Worm (Caenorhabditis elegans) whole organism, L2 larva: ENCODE data around the gene H38K22.9.

Experiments used
- C34F6.9 ChIP-seq: fragments of 150-350 bp; optimal IDR thresholded peaks from 2 replicates; lab custom pipeline; 2014; ENCODE audit warnings: missing biosample characterization, missing genetic modification characterization
- F13H6.1 ChIP-seq: sonication (generic microtip); optimal IDR thresholded peaks from 2 replicates; lab custom pipeline; 2016; ENCODE audit warnings: missing genetic modification characterization, missing compliant biosample characterization
- R02D3.7 ChIP-seq: fragments of 150-350 bp; optimal IDR thresholded peaks from 2 replicates; lab custom pipeline; 2014; ENCODE audit warnings: missing biosample characterization, missing genetic modification characterization
- Y55F3AM.14 ChIP-seq: fragments of 200-800 bp; sonication (Bioruptor generic); optimal IDR thresholded peaks from 2 replicates; lab custom pipeline; 2018; ENCODE audit warnings: mild to moderate bottlenecking, missing genetic modification characterization, missing compliant biosample characterization
- ZK546.5 ChIP-seq: sonication (generic microtip); optimal IDR thresholded peaks from 2 replicates; lab custom pipeline; 2017; ENCODE audit warnings: missing biosample characterization, missing genetic modification characterization
- alr-1 ChIP-seq: fragments of 150-350 bp; optimal IDR thresholded peaks from 2 replicates; lab custom pipeline; 2014; ENCODE audit warnings: missing biosample characterization, missing genetic modification characterization
- aly-2 ChIP-seq: fragments of 150-350 bp; optimal IDR thresholded peaks from 2 replicates; lab custom pipeline; 2014; ENCODE audit warnings: missing biosample characterization, missing genetic modification characterization
- ama-1 ChIP-seq: fragments of 150-350 bp; optimal IDR thresholded peaks from 2 replicates; lab custom pipeline; 2018; ENCODE audit warnings: inconsistent platforms
- ceh-16 ChIP-seq: fragments of 150-350 bp; optimal IDR thresholded peaks from 2 replicates; lab custom pipeline; 2014; ENCODE audit warnings: missing biosample characterization, missing genetic modification characterization
- ceh-82 ChIP-seq: fragments of 150-350 bp; optimal IDR thresholded peaks from 2 replicates; lab custom pipeline; 2014; ENCODE audit warnings: missing biosample characterization, missing genetic modification characterization
- crh-2 ChIP-seq: sonication (generic microtip); optimal IDR thresholded peaks from 2 replicates; lab custom pipeline; 2017; ENCODE audit warnings: missing biosample characterization, missing genetic modification characterization
- egl-27 ChIP-seq: sonication (generic microtip); optimal IDR thresholded peaks from 3 replicates; lab custom pipeline; 2017; ENCODE audit warnings: missing biosample characterization, missing genetic modification reagents, missing genetic modification characterization
- elt-1 ChIP-seq: fragments of 150-350 bp; optimal IDR thresholded peaks from 2 replicates; lab custom pipeline; 2014; ENCODE audit warnings: missing biosample characterization, missing genetic modification characterization
- elt-3 ChIP-seq: sonication (generic microtip); optimal IDR thresholded peaks from 2 replicates; lab custom pipeline; 2017; ENCODE audit warnings: missing biosample characterization, missing genetic modification characterization
- fos-1 ChIP-seq: fragments of 150-350 bp; optimal IDR thresholded peaks from 2 replicates; lab custom pipeline; 2014; ENCODE audit warnings: missing biosample characterization, missing genetic modification characterization
- gmeb-1 ChIP-seq: fragments of 150-350 bp; optimal IDR thresholded peaks from 2 replicates; lab custom pipeline; 2014; ENCODE audit warnings: missing biosample characterization, missing genetic modification characterization
- lin-11 ChIP-seq: fragments of 150-350 bp; sonication (generic microtip); optimal IDR thresholded peaks from 2 replicates; lab custom pipeline; 2014; ENCODE audit warnings: missing biosample characterization, missing genetic modification characterization, inconsistent platforms, mixed read lengths
- lin-13 ChIP-seq: fragments of 150-350 bp; optimal IDR thresholded peaks from 2 replicates; lab custom pipeline; 2014; ENCODE audit warnings: missing biosample characterization, missing genetic modification reagents, missing genetic modification characterization
- lin-39 ChIP-seq: fragments of 150-350 bp; optimal IDR thresholded peaks from 2 replicates; lab custom pipeline; 2014; ENCODE audit warnings: missing biosample characterization, missing genetic modification reagents, missing genetic modification characterization
- lsy-2 ChIP-seq, 2 experiments: fragments of 150-350 bp in 1 of 2; sonication (generic microtip) in 1 of 2; optimal IDR thresholded peaks; 2 replicates each; lab custom pipeline; 2014 to 2017; ENCODE audit warnings: missing biosample characterization in 2 of 2, missing genetic modification characterization in 2 of 2
- mab-5 ChIP-seq: fragments of 150-350 bp; optimal IDR thresholded peaks from 2 replicates; lab custom pipeline; 2014; ENCODE audit warnings: missing biosample characterization, missing genetic modification characterization
- mbf-1 ChIP-seq: sonication (generic microtip); optimal IDR thresholded peaks from 2 replicates; lab custom pipeline; 2017; ENCODE audit warnings: missing biosample characterization, missing genetic modification characterization
- nhr-10 ChIP-seq: sonication (generic microtip); optimal IDR thresholded peaks from 2 replicates; lab custom pipeline; 2017; ENCODE audit warnings: missing biosample characterization, missing genetic modification characterization
- nhr-11 ChIP-seq: fragments of 150-350 bp; optimal IDR thresholded peaks from 2 replicates; lab custom pipeline; 2014; ENCODE audit warnings: missing biosample characterization, missing genetic modification characterization
- nhr-12 ChIP-seq: fragments of 150-350 bp; optimal IDR thresholded peaks from 2 replicates; lab custom pipeline; 2014; ENCODE audit warnings: missing biosample characterization, missing genetic modification characterization
- nhr-129 ChIP-seq: fragments of 150-350 bp; optimal IDR thresholded peaks from 2 replicates; lab custom pipeline; 2014; ENCODE audit warnings: missing biosample characterization, missing genetic modification characterization
- nhr-21 ChIP-seq: fragments of 150-350 bp; optimal IDR thresholded peaks from 2 replicates; lab custom pipeline; 2014; ENCODE audit warnings: missing biosample characterization, missing genetic modification characterization
- nhr-23 ChIP-seq: fragments of 150-350 bp; optimal IDR thresholded peaks from 2 replicates; lab custom pipeline; 2014; ENCODE audit warnings: missing biosample characterization, missing genetic modification reagents, missing genetic modification characterization
- nhr-237 ChIP-seq: fragments of 150-350 bp; optimal IDR thresholded peaks from 2 replicates; lab custom pipeline; 2014; ENCODE audit warnings: missing biosample characterization, missing genetic modification characterization
- nhr-25 ChIP-seq: fragments of 150-350 bp; sonication (generic microtip); optimal IDR thresholded peaks from 3 replicates; lab custom pipeline; 2014; ENCODE audit warnings: missing biosample characterization, missing genetic modification characterization
- nhr-6 ChIP-seq: fragments of 150-350 bp; optimal IDR thresholded peaks from 2 replicates; lab custom pipeline; 2014; ENCODE audit warnings: missing biosample characterization, missing genetic modification characterization
- nhr-77 ChIP-seq: fragments of 150-350 bp; optimal IDR thresholded peaks from 2 replicates; lab custom pipeline; 2014; ENCODE audit warnings: missing biosample characterization, missing genetic modification characterization
- peb-1 ChIP-seq: fragments of 150-350 bp; optimal IDR thresholded peaks from 2 replicates; lab custom pipeline; 2014; ENCODE audit warnings: missing biosample characterization, missing genetic modification characterization
- sem-4 ChIP-seq: fragments of 150-350 bp; optimal IDR thresholded peaks from 2 replicates; lab custom pipeline; 2014; ENCODE audit warnings: missing biosample characterization, missing genetic modification reagents, missing genetic modification characterization
- skn-1 ChIP-seq: sonication (generic microtip); optimal IDR thresholded peaks from 2 replicates; lab custom pipeline; 2017; ENCODE audit warnings: missing biosample characterization, missing genetic modification characterization
- sma-3 ChIP-seq: sonication (generic microtip); optimal IDR thresholded peaks from 2 replicates; lab custom pipeline; 2016; ENCODE audit warnings: missing genetic modification reagents, missing genetic modification characterization, missing compliant biosample characterization
- sma-9 ChIP-seq, 2 experiments: fragments of 150-350 bp in 1 of 2; sonication (generic microtip) in 1 of 2; optimal IDR thresholded peaks; 2 replicates each; lab custom pipeline; 2014 to 2016; ENCODE audit warnings: missing genetic modification characterization in 2 of 2, mild to moderate bottlenecking in 1 of 2, missing biosample characterization in 1 of 2, missing compliant biosample characterization in 1 of 2, missing genetic modification reagents in 1 of 2, moderate library complexity in 1 of 2
- snpc-4 ChIP-seq: fragments of 150-350 bp; optimal IDR thresholded peaks from 2 replicates; lab custom pipeline; 2014; ENCODE audit warnings: missing biosample characterization, missing genetic modification characterization
- unc-39 ChIP-seq: fragments of 150-350 bp; optimal IDR thresholded peaks from 2 replicates; lab custom pipeline; 2014; ENCODE audit warnings: missing biosample characterization, missing genetic modification characterization
- unc-55 ChIP-seq: fragments of 150-350 bp; sonication (generic microtip); optimal IDR thresholded peaks from 3 replicates; lab custom pipeline; 2014; ENCODE audit warnings: missing biosample characterization, missing genetic modification reagents, missing genetic modification characterization
- zag-1 ChIP-seq: fragments of 150-350 bp; optimal IDR thresholded peaks from 2 replicates; lab custom pipeline; 2014; ENCODE audit warnings: missing biosample characterization, missing genetic modification characterization
- ztf-4 ChIP-seq: fragments of 150-350 bp; optimal IDR thresholded peaks from 2 replicates; lab custom pipeline; 2014; ENCODE audit warnings: missing biosample characterization, missing genetic modification characterization

Gene H38K22.9

ce11 chrIII:4317065-4317752 lies 6.8 kb upstream of the H38K22.9 start, which contains the start of gene tag-131:
Gene tag-131, plus strand, starts transcription at chrIII:4317702.
- TF ChIP-seq egl-27 (no peak), F13H6.1 (peak; percentile 64), nhr-237 (tag; lab: Kevin White, UChicago) (no peak), nhr-25 (tag; lab: Kevin White, UChicago) (no peak), alr-1 (tag; lab: Kevin White, UChicago) (no peak), lsy-2 (tag; optimal IDR thresholded peaks at IDR 0.05; lab: Kevin White, UChicago) (peak in 1 of 2 experiments; percentile 56), ZK546.5 (tag; lab: Kevin White, UChicago) (no peak), sem-4 (no peak), nhr-21 (tag; lab: Kevin White, UChicago) (peak; percentile 56), nhr-6 (tag; lab: Kevin White, UChicago) (peak; percentile 34), mbf-1 (tag; lab: Kevin White, UChicago) (no peak), sma-9 (GFP tag; optimal IDR thresholded peaks at IDR 0.05; lab: Kevin White, UChicago) (peak; percentile 20), sma-9 (tag; optimal IDR thresholded peaks at IDR 0.05; lab: Kevin White, UChicago) (no peak), lin-11 (no peak), crh-2 (tag; lab: Kevin White, UChicago) (peak; percentile 30), nhr-129 (tag; lab: Kevin White, UChicago) (peak; percentile 46), gmeb-1 (tag; lab: Kevin White, UChicago) (no peak), unc-55 (GFP tag; lab: Kevin White, UChicago) (no peak), C34F6.9 (peak; percentile 67), ztf-4 (no peak), fos-1 (tag; lab: Kevin White, UChicago) (peak; percentile 11)

DNA sequence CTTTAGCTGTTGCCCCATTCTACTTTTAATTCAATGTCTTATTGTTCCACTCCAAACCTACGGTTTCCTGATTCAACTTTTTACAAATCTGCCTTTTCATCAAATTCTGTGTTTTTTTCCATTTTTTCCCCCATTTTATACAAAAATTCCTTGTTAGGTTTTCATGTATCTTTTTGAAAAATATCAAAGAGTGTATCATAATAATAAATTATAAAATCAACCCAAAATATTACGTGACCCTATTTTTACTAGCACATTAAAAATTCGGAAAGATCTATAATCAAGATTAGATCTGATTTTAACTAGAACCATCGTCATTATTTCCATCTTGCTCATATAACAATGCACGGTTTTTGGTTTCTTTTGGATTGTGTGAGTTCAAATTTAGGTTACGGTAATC lies 3.8 kb upstream of the H38K22.9 start, which contains the start of gene H38K22.6:
TSS of gene H38K22.6 (plus strand) at position 301 of the 400 bp plus-strand sequence.
- TF ChIP-seq nhr-23 (no peak), nhr-129 (tag; lab: Kevin White, UChicago) (no peak), nhr-10 (tag; lab: Kevin White, UChicago) (no peak), Y55F3AM.14 (GFP tag; lab: Kevin White, UChicago) (no peak), snpc-4 (no peak), R02D3.7 (tag; lab: Kevin White, UChicago) (no peak), ama-1 (lab: Kevin White, UChicago) (no peak), sma-3 (GFP tag; lab: Kevin White, UChicago) (no peak), crh-2 (tag; lab: Kevin White, UChicago) (no peak), ceh-16 (no peak), lin-39 (tag; lab: Kevin White, UChicago) (no peak), unc-55 (GFP tag; lab: Kevin White, UChicago) (no peak)

ce11 chrIII:4321399-4321798 lies 2.6 kb upstream of the H38K22.9 start, which contains the start of gene H38K22.7:
Gene H38K22.7, plus strand, starts transcription at chrIII:4321699.
- no peak for TF ChIP-seq lin-11
- no peak for TF ChIP-seq egl-27
- TF ChIP-seq nhr-21 (tag; lab: Kevin White, UChicago), result no peak
- no peak for TF ChIP-seq C34F6.9
- TF ChIP-seq mab-5 (tag; lab: Kevin White, UChicago), result no peak
- TF ChIP-seq nhr-237 (tag; lab: Kevin White, UChicago), result no peak
- no peak for TF ChIP-seq alr-1 (tag; lab: Kevin White, UChicago)
- no peak for TF ChIP-seq elt-3 (tag; lab: Kevin White, UChicago)
- no peak for TF ChIP-seq Y55F3AM.14 (GFP tag; lab: Kevin White, UChicago)
- no peak for TF ChIP-seq nhr-23
- TF ChIP-seq lin-13, result no peak
- TF ChIP-seq elt-1 (tag; lab: Kevin White, UChicago), result no peak
- TF ChIP-seq nhr-25 (tag; lab: Kevin White, UChicago), result no peak
- TF ChIP-seq nhr-77 (tag; lab: Kevin White, UChicago), result no peak
- no peak for TF ChIP-seq mbf-1 (tag; lab: Kevin White, UChicago)
- TF ChIP-seq snpc-4, result no peak
- no peak for TF ChIP-seq unc-55 (GFP tag; lab: Kevin White, UChicago)
- TF ChIP-seq nhr-11 (tag; lab: Kevin White, UChicago), result no peak
- no peak for TF ChIP-seq sma-9 (GFP tag; optimal IDR thresholded peaks at IDR 0.05; lab: Kevin White, UChicago)
- TF ChIP-seq sma-9 (tag; optimal IDR thresholded peaks at IDR 0.05; lab: Kevin White, UChicago), result no peak
- no peak for TF ChIP-seq lin-39 (tag; lab: Kevin White, UChicago)

DNA sequence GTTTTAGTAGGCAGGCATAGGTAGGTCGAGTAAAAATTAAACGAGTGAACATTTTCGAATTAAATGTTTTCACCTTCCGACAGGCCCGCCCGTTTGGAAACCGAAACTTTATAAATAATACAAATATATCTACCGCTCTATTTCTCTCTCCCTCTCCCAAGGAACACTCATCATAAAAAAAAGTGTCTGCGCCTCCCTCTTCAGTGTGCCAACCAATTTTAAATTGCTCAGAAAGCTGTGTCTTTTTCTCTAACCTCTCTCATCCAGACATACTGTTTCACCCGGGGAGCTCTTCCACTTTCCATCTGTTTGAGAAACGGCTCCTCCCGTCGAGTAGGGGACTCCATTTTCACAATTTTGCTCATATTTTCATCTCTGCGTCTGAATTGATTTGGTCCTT lies 839 bp upstream of the H38K22.9 start:
- TF ChIP-seq peb-1, result no peak
- no peak for TF ChIP-seq nhr-21 (tag; lab: Kevin White, UChicago)
- TF ChIP-seq F13H6.1, result peak; percentile 70
- TF ChIP-seq nhr-77 (tag; lab: Kevin White, UChicago), result no peak
- no peak for TF ChIP-seq nhr-25 (tag; lab: Kevin White, UChicago)
- TF ChIP-seq unc-39, result no peak
- TF ChIP-seq nhr-12 (tag; lab: Kevin White, UChicago), result no peak
- no peak for TF ChIP-seq alr-1 (tag; lab: Kevin White, UChicago)
- TF ChIP-seq R02D3.7 (tag; lab: Kevin White, UChicago), result no peak
- TF ChIP-seq sma-3 (GFP tag; lab: Kevin White, UChicago), result no peak
- no peak for TF ChIP-seq elt-1 (tag; lab: Kevin White, UChicago)
- peak; percentile 5 for TF ChIP-seq sem-4
- peak; percentile 1 for TF ChIP-seq zag-1 (tag; lab: Kevin White, UChicago)
- peak; percentile 31 for TF ChIP-seq crh-2 (tag; lab: Kevin White, UChicago)
- no peak for TF ChIP-seq ceh-82 (tag; lab: Kevin White, UChicago)
- TF ChIP-seq sma-9 (GFP tag; optimal IDR thresholded peaks at IDR 0.05; lab: Kevin White, UChicago), result peak; percentile 43
- no peak for TF ChIP-seq sma-9 (tag; optimal IDR thresholded peaks at IDR 0.05; lab: Kevin White, UChicago)
- TF ChIP-seq unc-55 (GFP tag; lab: Kevin White, UChicago), result peak; percentile 85
- TF ChIP-seq nhr-23, result no peak
- TF ChIP-seq lsy-2 (tag; optimal IDR thresholded peaks at IDR 0.05; lab: Kevin White, UChicago), result peak in 1 of 2 experiments; percentile 54
- no peak for TF ChIP-seq skn-1
- peak; percentile 6 for TF ChIP-seq nhr-129 (tag; lab: Kevin White, UChicago)
- TF ChIP-seq C34F6.9, result peak; percentile 79
- peak; percentile 72 for TF ChIP-seq mab-5 (tag; lab: Kevin White, UChicago)
- no peak for TF ChIP-seq aly-2 (tag; lab: Kevin White, UChicago)
- TF ChIP-seq, all 48 proteins: peak for 10
